Fruit fly (Drosophila melanogaster): ENCODE measurements around the gene CG11327.

The CG11327 gene

DNA sequence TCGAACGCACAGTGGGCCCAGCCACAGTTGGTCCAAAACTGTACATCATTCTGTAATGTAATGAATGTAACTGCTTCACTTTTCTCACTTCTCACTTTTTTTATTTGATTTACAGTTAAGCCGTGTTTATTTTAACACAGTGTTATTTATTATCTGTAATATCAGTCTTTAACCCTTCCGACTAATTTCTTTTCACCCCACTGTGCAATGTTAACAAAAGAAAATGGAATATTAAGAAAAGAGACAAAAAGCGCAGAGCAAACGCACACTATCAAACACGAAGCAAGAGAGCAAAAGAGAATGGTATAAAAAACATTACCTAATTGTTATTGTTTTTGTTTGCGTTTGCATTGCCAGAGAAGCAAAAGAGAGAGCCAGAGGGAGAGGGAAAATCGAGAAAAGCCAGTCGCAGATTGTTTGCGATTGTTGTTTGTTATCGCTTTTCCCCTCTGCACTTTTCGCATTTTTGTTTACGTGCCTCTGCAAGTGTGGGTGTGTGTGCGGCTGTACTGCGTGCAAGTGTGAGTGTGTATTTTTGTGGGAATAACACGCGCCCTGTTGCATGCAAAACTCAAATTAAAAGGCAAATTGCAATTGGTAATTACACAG lies 39.3 kb downstream of the CG11327 start (continued):
- peak; percentile 92 for TF ChIP-seq acj6 (GFP tag; optimal IDR thresholded peaks at IDR 0.05)
- peak; percentile 94 for TF ChIP-seq CG3919 (GFP tag; optimal IDR thresholded peaks at IDR 0.05)
- TF ChIP-seq CG3032 (tag; optimal IDR thresholded peaks at IDR 0.05), result peak; percentile 84
- peak; percentile 84 for TF ChIP-seq CG8319 (GFP tag; optimal IDR thresholded peaks at IDR 0.05)
- peak; percentile 77 for TF ChIP-seq CG11902 (GFP tag; optimal IDR thresholded peaks at IDR 0.05)
- TF ChIP-seq CG9139 (GFP tag; optimal IDR thresholded peaks at IDR 0.05), result peak; percentile 80
- peak; percentile 56 for TF ChIP-seq Eip93F (GFP tag; optimal IDR thresholded peaks at IDR 0.05)
- peak; percentile 86 for TF ChIP-seq spab (GFP tag; optimal IDR thresholded peaks at IDR 0.05)
- peak; percentile 73 for TF ChIP-seq fd59A (GFP tag; optimal IDR thresholded peaks at IDR 0.05)
- TF ChIP-seq dsx (GFP tag; optimal IDR thresholded peaks at IDR 0.05; ENCODE audit: poor library complexity, severe bottlenecking), result peak; percentile 75
- TF ChIP-seq Hr39 (GFP tag; optimal IDR thresholded peaks at IDR 0.05), result peak; percentile 97
- TF ChIP-seq esn (GFP tag; optimal IDR thresholded peaks at IDR 0.05), result peak; percentile 97
- TF ChIP-seq vri (GFP tag; optimal IDR thresholded peaks at IDR 0.05), result peak; percentile 98
- TF ChIP-seq Hr4 (GFP tag; optimal IDR thresholded peaks at IDR 0.05), result peak; percentile 99
- peak; percentile 95 for TF ChIP-seq Eip75B (GFP tag; optimal IDR thresholded peaks at IDR 0.05)
- peak; percentile 92 for TF ChIP-seq Ets21C (GFP tag; optimal IDR thresholded peaks at IDR 0.05)

DNA sequence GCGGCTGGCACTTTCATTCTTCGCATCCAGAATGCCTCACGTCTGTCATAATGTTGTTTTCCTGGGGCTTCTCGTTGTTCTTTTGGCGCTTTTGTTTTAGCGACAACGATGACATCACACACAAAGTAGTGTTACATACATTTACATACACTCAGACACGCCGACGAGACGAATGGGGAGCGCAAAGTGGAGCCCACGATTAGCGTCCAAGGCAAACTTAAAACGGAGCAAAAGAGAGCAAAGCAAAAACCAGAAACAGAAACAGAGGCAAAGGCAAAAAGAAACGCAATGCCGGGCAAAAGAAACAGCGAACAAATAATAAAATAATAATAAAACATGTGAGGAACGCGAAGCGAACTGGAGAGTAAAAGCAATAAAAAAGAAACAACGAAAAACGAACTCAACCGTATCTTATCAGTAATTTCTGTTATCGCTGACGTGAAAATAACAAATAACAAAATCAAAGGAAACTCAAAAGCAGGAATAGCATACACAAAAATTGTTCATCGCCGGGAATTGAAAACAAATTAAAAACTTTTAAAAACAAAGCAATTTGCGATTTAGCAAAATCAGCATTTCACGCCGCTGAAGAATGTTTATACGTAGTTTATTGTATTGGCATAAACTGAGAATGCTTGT lies 42.0 kb downstream of the CG11327 start:
- TF ChIP-seq Gug (GFP tag; IDR thresholded peaks at IDR 0.05) (no peak), salr (GFP tag; optimal IDR thresholded peaks at IDR 0.05) (no peak), Smox (GFP tag; optimal IDR thresholded peaks at IDR 0.05) (no peak), fd85E (GFP tag; optimal IDR thresholded peaks at IDR 0.05) (no peak), spab (GFP tag; optimal IDR thresholded peaks at IDR 0.05) (no peak), net (GFP tag; optimal IDR thresholded peaks at IDR 0.05) (no peak), CG10669 (GFP tag; optimal IDR thresholded peaks at IDR 0.05) (no peak), Blimp-1 (GFP tag; optimal IDR thresholded peaks at IDR 0.05) (no peak), Eip93F (GFP tag; optimal IDR thresholded peaks at IDR 0.05) (peak; percentile 44), CG31627 (GFP tag; optimal IDR thresholded peaks at IDR 0.05) (no peak), CG11902 (GFP tag; optimal IDR thresholded peaks at IDR 0.05) (no peak), cyc (GFP tag; optimal IDR thresholded peaks at IDR 0.05) (no peak), vri (GFP tag; optimal IDR thresholded peaks at IDR 0.05) (peak; percentile 72), CG10631 (GFP tag; optimal IDR thresholded peaks at IDR 0.05) (no peak), CG15336 (GFP tag; IDR thresholded peaks at IDR 0.05) (no peak), CG8632 (GFP tag; optimal IDR thresholded peaks at IDR 0.05) (no peak), CG7368 (GFP tag; optimal IDR thresholded peaks at IDR 0.05) (no peak), acj6 (GFP tag; optimal IDR thresholded peaks at IDR 0.05) (no peak), CG9139 (GFP tag; optimal IDR thresholded peaks at IDR 0.05) (no peak), topi (GFP tag; optimal IDR thresholded peaks at IDR 0.05) (no peak), Hr39 (GFP tag; optimal IDR thresholded peaks at IDR 0.05) (no peak), dac (GFP tag; optimal IDR thresholded peaks at IDR 0.05) (no peak), CG16779 (tag; optimal IDR thresholded peaks at IDR 0.05) (peak; percentile 45), CG11762 (GFP tag; optimal IDR thresholded peaks at IDR 0.05; ENCODE audit: insufficient read depth) (no peak), Sox15 (GFP tag; optimal IDR thresholded peaks at IDR 0.05) (no peak), pdm3 (GFP tag; optimal IDR thresholded peaks at IDR 0.05) (no peak), Lpt (GFP tag; optimal IDR thresholded peaks at IDR 0.05) (no peak), CG6792 (GFP tag; optimal IDR thresholded peaks at IDR 0.05) (no peak), dsx (GFP tag; optimal IDR thresholded peaks at IDR 0.05; ENCODE audit: poor library complexity, severe bottlenecking) (peak; percentile 72), Hr4 (GFP tag; optimal IDR thresholded peaks at IDR 0.05) (no peak), Eip75B (GFP tag; optimal IDR thresholded peaks at IDR 0.05) (no peak), Sox102F (GFP tag; optimal IDR thresholded peaks at IDR 0.05) (peak; percentile 1), CG1621 (tag; optimal IDR thresholded peaks at IDR 0.05) (no peak), CG8319 (GFP tag; optimal IDR thresholded peaks at IDR 0.05) (no peak), CG32006 (GFP tag; optimal IDR thresholded peaks at IDR 0.05) (no peak), Ets21C (GFP tag; optimal IDR thresholded peaks at IDR 0.05) (no peak), achi (GFP tag; optimal IDR thresholded peaks at IDR 0.05) (no peak), CG8119 (GFP tag; IDR thresholded peaks at IDR 0.05) (0 out of 3 replicates have a peak, but pooled peaks have one; percentile 26), eg (GFP tag; IDR thresholded peaks at IDR 0.05) (no peak), CG6854 (GFP tag; optimal IDR thresholded peaks at IDR 0.05) (no peak), CG6808 (GFP tag; optimal IDR thresholded peaks at IDR 0.05) (no peak), Met (GFP tag; optimal IDR thresholded peaks at IDR 0.05) (peak; percentile 17)
